Fruit fly (Drosophila melanogaster): ENCODE data around the gene CG45089.

CG45089 gene

dm6 chrX:7920081-7920688, 26.6 kb upstream of the CG45089 start, which contains the start of the genes hdm and Ykt6 (continued):
- TF ChIP-seq CG17829 (tag; optimal IDR thresholded peaks at IDR 0.05) (peak; percentile 78), HLHmδ (GFP tag; optimal IDR thresholded peaks at IDR 0.05) (no peak), corto (GFP tag; optimal IDR thresholded peaks at IDR 0.05) (peak; percentile 3), ro (GFP tag; IDR thresholded peaks at IDR 0.05) (0 out of 2 replicates have a peak, but pooled peaks have one; percentile 44), C15 (GFP tag; IDR thresholded peaks at IDR 0.05) (no peak), D19B (GFP tag; optimal IDR thresholded peaks at IDR 0.05) (peak; percentile 31), sd (tag; optimal IDR thresholded peaks at IDR 0.05) (no peak), ash1 (GFP tag; optimal IDR thresholded peaks at IDR 0.05) (no peak), CG7963 (GFP tag; IDR thresholded peaks at IDR 0.05; ENCODE audit: partially characterized antibody) (peak; percentile 77), Dfd (GFP tag; optimal IDR thresholded peaks at IDR 0.05) (no peak), pb (GFP tag; optimal IDR thresholded peaks at IDR 0.05) (peak; percentile 31), CG6765 (GFP tag; optimal IDR thresholded peaks at IDR 0.05) (peak; percentile 37), Bdp1 (GFP tag; optimal IDR thresholded peaks at IDR 0.05) (peak; percentile 79), CG10431 (GFP tag; optimal IDR thresholded peaks at IDR 0.05) (no peak), ken (GFP tag; IDR thresholded peaks at IDR 0.05) (peak; percentile 84), amos (GFP tag; IDR thresholded peaks at IDR 0.05; ENCODE audit: partially characterized antibody) (peak; percentile 93), CG4328 (GFP tag; optimal IDR thresholded peaks at IDR 0.05) (peak; percentile 9), CG10543 (GFP tag; optimal IDR thresholded peaks at IDR 0.05) (peak; percentile 40), CG1832 (GFP tag; optimal IDR thresholded peaks at IDR 0.05) (no peak), CG18011 (GFP tag; optimal IDR thresholded peaks at IDR 0.05) (peak; percentile 61), sug (tag; optimal IDR thresholded peaks at IDR 0.05) (peak; percentile 72), Scr (GFP tag; IDR thresholded peaks at IDR 0.05; ENCODE audit: partially characterized antibody) (peak; percentile 97), HHEX (GFP tag; optimal IDR thresholded peaks at IDR 0.05) (no peak), tin (GFP tag; optimal IDR thresholded peaks at IDR 0.05) (peak; percentile 83), Nf-YC (tag; optimal IDR thresholded peaks at IDR 0.05) (peak; percentile 61), org-1 (GFP tag; optimal IDR thresholded peaks at IDR 0.05) (peak; percentile 28), GATAe (GFP tag; conservative IDR thresholded peaks at IDR 0.05) (no peak), crp (GFP tag; optimal IDR thresholded peaks at IDR 0.05) (peak in 1 of 2 experiments; percentile 58), CG10462 (GFP tag; optimal IDR thresholded peaks at IDR 0.05) (peak; percentile 68), CG10366 (GFP tag; IDR thresholded peaks at IDR 0.05) (peak; percentile 70), CG6813 (GFP tag; optimal IDR thresholded peaks at IDR 0.05) (peak; percentile 6), CG13894 (tag; optimal IDR thresholded peaks at IDR 0.05) (no peak), lab (GFP tag; optimal IDR thresholded peaks at IDR 0.05) (no peak), jumu (GFP tag; optimal IDR thresholded peaks at IDR 0.05) (peak; percentile 86), CG18476 (GFP tag; optimal IDR thresholded peaks at IDR 0.05) (peak; percentile 56), seq (GFP tag; IDR thresholded peaks at IDR 0.05) (peak; percentile 68), prd (optimal IDR thresholded peaks at IDR 0.05) (no peak), prd (GFP tag; IDR thresholded peaks at IDR 0.05) (peak; percentile 92), CG33557 (GFP tag; optimal IDR thresholded peaks at IDR 0.05) (peak; percentile 66), CG9609 (GFP tag; optimal IDR thresholded peaks at IDR 0.05) (peak; percentile 84), CG9727 (GFP tag; optimal IDR thresholded peaks at IDR 0.05) (peak; percentile 63), CG1647 (GFP tag; optimal IDR thresholded peaks at IDR 0.05) (peak; percentile 72), mirr (GFP tag; optimal IDR thresholded peaks at IDR 0.05) (no peak), CG8388 (GFP tag; optimal IDR thresholded peaks at IDR 0.05) (peak; percentile 68), pfk (GFP tag; optimal IDR thresholded peaks at IDR 0.05) (peak; percentile 17), Elba2 (GFP tag; optimal IDR thresholded peaks at IDR 0.05) (peak; percentile 5), Spps (tag; optimal IDR thresholded peaks at IDR 0.05) (peak; percentile 70), CG4730 (GFP tag; IDR thresholded peaks at IDR 0.05) (peak; percentile 77; the same call in 1 of the 2 replicates), CG17359 (tag; optimal IDR thresholded peaks at IDR 0.05) (peak; percentile 76)

Measured in whole organism, embryonic.